Worm (Caenorhabditis elegans) whole organism, midembryonic: ENCODE results near the gene F01G10.6.

Source experiments
- cog-1 ChIP-seq: sonication (generic microtip); optimal IDR thresholded peaks from 2 replicates; lab custom pipeline; 2016; ENCODE audit warnings: missing genetic modification characterization, missing compliant biosample characterization
- flt-1 ChIP-seq: fragments of 200-800 bp; sonication (Bioruptor generic); IDR thresholded peaks from 2 replicates; pipeline ENCODE4 v1.3.6; 2022; ENCODE audit warnings: missing genetic modification characterization, missing compliant biosample characterization
- med-1 ChIP-seq: sonication (generic microtip); optimal IDR thresholded peaks from 2 replicates; lab custom pipeline; 2017; ENCODE audit warnings: missing genetic modification characterization, mild to moderate bottlenecking, missing compliant biosample characterization, antibody characterized with exemption, missing genetic modification reagents; ENCODE audit not compliant: insufficient read depth
- tab-1 ChIP-seq: fragments of 200-800 bp; sonication (Bioruptor generic); IDR thresholded peaks from 2 replicates; pipeline ENCODE4 v1.3.6; 2022; ENCODE audit warnings: missing genetic modification characterization, missing compliant biosample characterization
- ztf-23 ChIP-seq: fragments of 200-800 bp; sonication (Bioruptor generic); IDR thresholded peaks from 2 replicates; pipeline ENCODE4 v1.3.6; 2022; ENCODE audit warnings: missing genetic modification reagents, missing genetic modification characterization, missing compliant biosample characterization

DNA sequence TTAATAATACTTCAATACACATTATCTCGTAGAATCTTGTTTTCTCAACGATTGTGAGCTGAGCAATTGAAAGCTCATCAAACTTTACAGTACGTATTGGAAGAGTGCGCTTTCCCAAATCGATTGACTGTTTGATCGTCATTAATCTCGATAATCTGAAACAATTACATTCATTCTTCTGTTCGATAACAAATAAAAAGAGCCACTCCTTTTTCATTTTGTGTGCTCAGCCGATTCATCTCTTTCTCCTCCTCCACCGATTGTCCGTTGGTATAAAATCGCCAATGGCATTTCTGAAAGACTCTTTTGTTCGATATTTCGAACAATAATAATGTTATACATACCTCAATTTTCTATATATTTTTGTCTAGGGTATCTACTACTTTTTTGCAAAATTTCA is 3.7 kb downstream of the F01G10.6 start, which contains the start of gene nas-12:
- TF ChIP-seq flt-1 (GFP tag; lab: Robert Waterston, UW) (no peak), cog-1 (tag; lab: Kevin White, UChicago) (no peak), tab-1 (GFP tag; lab: Robert Waterston, UW) (no peak), med-1 (GFP tag; lab: Kevin White, UChicago) (no peak), ztf-23 (no peak)
